Worm (Caenorhabditis elegans) whole organism, L1 larva: ENCODE data around the gene fmo-3.

Source experiments
- C04F5.9 ChIP-seq: sonication (generic microtip); optimal IDR thresholded peaks from 2 replicates; lab custom pipeline; 2016; ENCODE audit warnings: missing genetic modification characterization, missing compliant biosample characterization
- C16A3.4 ChIP-seq: fragments of 150-350 bp; optimal IDR thresholded peaks from 2 replicates; lab custom pipeline; 2014; ENCODE audit warnings: missing biosample characterization, missing genetic modification characterization
- C34B4.2 ChIP-seq: sonication (generic microtip); optimal IDR thresholded peaks from 2 replicates; lab custom pipeline; 2017; ENCODE audit warnings: mild to moderate bottlenecking, missing genetic modification characterization, missing compliant biosample characterization
- F16B12.6 ChIP-seq: fragments of 150-350 bp; optimal IDR thresholded peaks from 2 replicates; lab custom pipeline; 2014; ENCODE audit warnings: missing biosample characterization, missing genetic modification characterization
- Y116A8C.19 ChIP-seq: sonication (generic microtip); optimal IDR thresholded peaks from 2 replicates; lab custom pipeline; 2016; ENCODE audit warnings: missing compliant biosample characterization, missing genetic modification characterization, borderline replicate concordance
- alr-1 ChIP-seq: fragments of 200-800 bp; sonication (Bioruptor generic); optimal IDR thresholded peaks from 2 replicates; lab custom pipeline; 2018; ENCODE audit warnings: borderline replicate concordance, mild to moderate bottlenecking, missing genetic modification characterization, missing compliant biosample characterization
- ces-1 ChIP-seq: fragments of 150-350 bp; optimal IDR thresholded peaks from 2 replicates; lab custom pipeline; 2014; ENCODE audit warnings: missing biosample characterization, missing genetic modification reagents, missing genetic modification characterization
- dpl-1 ChIP-seq, 3 experiments: fragments of 150-350 bp in 2 of 3; sonication (generic microtip) in 1 of 3; optimal IDR thresholded peaks; 2 replicates each; lab custom pipeline; 2014 to 2017; ENCODE audit warnings: missing biosample characterization in 3 of 3, missing genetic modification characterization in 3 of 3, missing genetic modification reagents in 3 of 3
- dsc-1 ChIP-seq: sonication (generic microtip); optimal IDR thresholded peaks from 2 replicates; lab custom pipeline; 2016; ENCODE audit warnings: mild to moderate bottlenecking, missing genetic modification characterization, missing compliant biosample characterization
- efl-1 ChIP-seq, 4 experiments: fragments of 150-350 bp; optimal IDR thresholded peaks in 3 of 4; peaks in 1 of 4; 1 replicate in 1 of 4; 2 replicates in 3 of 4; lab custom pipeline; 2014; ENCODE audit warnings: missing biosample characterization in 2 of 4, missing genetic modification characterization in 2 of 4, missing genetic modification reagents in 2 of 4
- fkh-8 ChIP-seq: sonication (generic microtip); optimal IDR thresholded peaks from 2 replicates; lab custom pipeline; 2016; ENCODE audit warnings: mild to moderate bottlenecking, missing genetic modification characterization, missing compliant biosample characterization
- fos-1 ChIP-seq: fragments of 150-350 bp; optimal IDR thresholded peaks from 2 replicates; lab custom pipeline; 2014; ENCODE audit warnings: missing biosample characterization, missing genetic modification characterization
- grh-1 ChIP-seq: fragments of 200-800 bp; sonication (Bioruptor generic); IDR thresholded peaks from 2 replicates; pipeline ENCODE4 v1.3.6; 2022; ENCODE audit warnings: missing genetic modification reagents, missing genetic modification characterization, missing compliant biosample characterization
- hpl-2 ChIP-seq: fragments of 150-350 bp; optimal IDR thresholded peaks from 2 replicates; lab custom pipeline; 2014; ENCODE audit warnings: missing biosample characterization, missing genetic modification reagents, missing genetic modification characterization
- irx-1 ChIP-seq: sonication (generic microtip); optimal IDR thresholded peaks from 2 replicates; lab custom pipeline; 2016; ENCODE audit warnings: missing genetic modification characterization, missing compliant biosample characterization
- jun-1 ChIP-seq: fragments of 150-350 bp; optimal IDR thresholded peaks from 2 replicates; lab custom pipeline; 2014; ENCODE audit warnings: missing biosample characterization, missing genetic modification reagents, missing genetic modification characterization
- lin-15B ChIP-seq: fragments of 150-350 bp; sonication (generic microtip); optimal IDR thresholded peaks from 3 replicates; lab custom pipeline; 2014; ENCODE audit warnings: missing biosample characterization, missing genetic modification characterization
- lin-35 ChIP-seq, 2 experiments: fragments of 150-350 bp; optimal IDR thresholded peaks; 2 replicates each; lab custom pipeline; 2014; ENCODE audit warnings: missing biosample characterization in 2 of 2, missing genetic modification characterization in 2 of 2, missing genetic modification reagents in 2 of 2
- lin-39 ChIP-seq: fragments of 150-350 bp; optimal IDR thresholded peaks from 2 replicates; lab custom pipeline; 2014; ENCODE audit warnings: missing biosample characterization, missing genetic modification reagents, missing genetic modification characterization
- lir-3 ChIP-seq: sonication (generic microtip); optimal IDR thresholded peaks from 2 replicates; lab custom pipeline; 2016; ENCODE audit warnings: mild to moderate bottlenecking, missing genetic modification characterization, moderate library complexity, missing compliant biosample characterization; ENCODE audit not compliant: poor library complexity
- mdl-1 ChIP-seq, 2 experiments: fragments of 150-350 bp; optimal IDR thresholded peaks; 2 replicates each; lab custom pipeline; 2014 to 2017; ENCODE audit warnings: missing biosample characterization in 2 of 2, missing genetic modification characterization in 2 of 2, inconsistent platforms in 1 of 2
- mep-1 ChIP-seq: fragments of 150-350 bp; optimal IDR thresholded peaks from 2 replicates; lab custom pipeline; 2014; ENCODE audit warnings: missing biosample characterization, missing genetic modification characterization
- nhr-19 ChIP-seq: fragments of 200-800 bp; sonication (Bioruptor generic); conservative IDR thresholded peaks from 2 replicates; pipeline ENCODE4 v1.3.6; 2022; ENCODE audit warnings: missing genetic modification characterization, missing compliant biosample characterization
- nhr-20 ChIP-seq: sonication (generic microtip); optimal IDR thresholded peaks from 2 replicates; lab custom pipeline; 2016; ENCODE audit warnings: mild to moderate bottlenecking, missing genetic modification characterization, missing compliant biosample characterization
- nhr-71 ChIP-seq: sonication (generic microtip); optimal IDR thresholded peaks from 2 replicates; lab custom pipeline; 2016; ENCODE audit warnings: mild to moderate bottlenecking, missing genetic modification characterization, moderate library complexity, missing compliant biosample characterization
- nhr-77 ChIP-seq: fragments of 150-350 bp; optimal IDR thresholded peaks from 2 replicates; lab custom pipeline; 2014; ENCODE audit warnings: missing biosample characterization, missing genetic modification characterization
- snu-23 ChIP-seq: sonication (generic microtip); optimal IDR thresholded peaks from 2 replicates; lab custom pipeline; 2016; ENCODE audit warnings: missing genetic modification characterization, missing compliant biosample characterization
- sox-4 ChIP-seq: sonication (generic microtip); optimal IDR thresholded peaks from 2 replicates; lab custom pipeline; 2016; ENCODE audit warnings: missing genetic modification characterization, missing compliant biosample characterization
- sptf-1 ChIP-seq: fragments of 150-350 bp; optimal IDR thresholded peaks from 2 replicates; lab custom pipeline; 2014; ENCODE audit warnings: missing biosample characterization, missing genetic modification characterization
- sup-37 ChIP-seq: fragments of 200-800 bp; sonication (Bioruptor generic); optimal IDR thresholded peaks from 2 replicates; lab custom pipeline; 2018; ENCODE audit warnings: mild to moderate bottlenecking, missing genetic modification characterization, missing compliant biosample characterization
- swsn-7 ChIP-seq: sonication (generic microtip); optimal IDR thresholded peaks from 2 replicates; lab custom pipeline; 2016; ENCODE audit warnings: missing genetic modification characterization, missing compliant biosample characterization
- tlp-1 ChIP-seq: fragments of 150-350 bp; optimal IDR thresholded peaks from 2 replicates; lab custom pipeline; 2014; ENCODE audit warnings: missing biosample characterization, missing genetic modification characterization
- unc-62 ChIP-seq: fragments of 150-350 bp; optimal IDR thresholded peaks from 2 replicates; lab custom pipeline; 2014; ENCODE audit warnings: missing biosample characterization, missing genetic modification reagents, missing genetic modification characterization
- vab-15 ChIP-seq: sonication (generic microtip); optimal IDR thresholded peaks from 2 replicates; lab custom pipeline; 2017; ENCODE audit warnings: missing genotype, mild to moderate bottlenecking, missing genetic modification characterization, missing compliant biosample characterization
- xbp-1 ChIP-seq: sonication (generic microtip); optimal IDR thresholded peaks from 2 replicates; lab custom pipeline; 2016; ENCODE audit warnings: missing genetic modification characterization, missing compliant biosample characterization
- zag-1 ChIP-seq: fragments of 150-350 bp; optimal IDR thresholded peaks from 2 replicates; lab custom pipeline; 2014; ENCODE audit warnings: missing biosample characterization, missing genetic modification characterization
- ztf-4 ChIP-seq: fragments of 150-350 bp; optimal IDR thresholded peaks from 2 replicates; lab custom pipeline; 2014; ENCODE audit warnings: missing biosample characterization, missing genetic modification characterization

Gene fmo-3

DNA sequence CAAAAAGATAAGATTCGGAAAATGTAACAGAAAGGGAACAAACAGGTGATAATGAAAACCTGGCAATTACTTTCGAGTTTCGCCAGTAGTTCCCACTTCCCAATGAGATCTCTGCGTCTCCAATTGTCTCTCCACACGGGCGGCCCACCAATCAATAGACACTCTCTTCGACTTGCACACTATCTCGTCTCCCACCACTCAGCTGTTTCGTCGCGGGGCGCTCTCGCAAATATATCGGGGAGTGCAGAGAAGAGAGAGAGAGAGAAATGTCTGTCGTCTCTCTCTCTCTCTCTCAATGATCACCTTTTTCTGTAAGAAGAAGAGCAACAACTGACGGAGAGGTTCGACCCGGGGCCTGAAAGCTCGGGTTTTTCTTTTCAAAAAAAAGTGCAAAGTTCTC is 25.7 kb downstream of the fmo-3 start (continued):
- TF ChIP-seq Y116A8C.19 (tag; lab: Kevin White, UChicago) (no peak), tlp-1 (tag; lab: Kevin White, UChicago) (no peak), grh-1 (GFP tag; lab: Robert Waterston, UW) (peak; percentile 76), jun-1 (tag; lab: Kevin White, UChicago) (peak; percentile 80), mep-1 (tag; lab: Kevin White, UChicago) (peak; percentile 81), vab-15 (no peak), nhr-71 (tag; lab: Kevin White, UChicago) (peak; percentile 97), dpl-1 (GFP tag; optimal IDR thresholded peaks at IDR 0.05; lab: Kevin White, UChicago) (peak; percentile 61 to 63 (median 61)), nhr-77 (tag; lab: Kevin White, UChicago) (peak; percentile 57), ztf-4 (peak; percentile 82), dsc-1 (tag; lab: Kevin White, UChicago) (peak; percentile 84), lir-3 (peak; percentile 59), F16B12.6 (tag; lab: Kevin White, UChicago) (peak; percentile 11), alr-1 (tag; lab: Kevin White, UChicago) (no peak), lin-39 (tag; lab: Kevin White, UChicago) (peak; percentile 70), zag-1 (tag; lab: Kevin White, UChicago) (peak; percentile 18), C16A3.4 (tag; lab: Kevin White, UChicago) (peak; percentile 68), lin-35 (GFP tag; optimal IDR thresholded peaks at IDR 0.05; lab: Kevin White, UChicago) (peak; percentile 76 to 78), hpl-2 (GFP tag; lab: Kevin White, UChicago) (no peak), sup-37 (GFP tag; lab: Kevin White, UChicago) (peak; percentile 37), snu-23 (GFP tag; lab: Kevin White, UChicago) (peak; percentile 95), xbp-1 (tag; lab: Kevin White, UChicago) (peak; percentile 73), sox-4 (no peak), sptf-1 (no peak), nhr-19 (GFP tag; lab: Robert Waterston, UW) (peak; percentile 93), nhr-20 (tag; lab: Kevin White, UChicago) (peak; percentile 95), C04F5.9 (tag; lab: Kevin White, UChicago) (peak; percentile 9), unc-62 (GFP tag; lab: Kevin White, UChicago) (no peak), mdl-1 (tag; optimal IDR thresholded peaks at IDR 0.05; lab: Kevin White, UChicago) (peak in 1 of 2 experiments; percentile 84), fkh-8 (tag; lab: Kevin White, UChicago) (peak; percentile 88), swsn-7 (tag; lab: Kevin White, UChicago) (peak; percentile 91), irx-1 (tag; lab: Kevin White, UChicago) (peak; percentile 54), lin-15B (tag; lab: Kevin White, UChicago) (peak; percentile 38)

DNA sequence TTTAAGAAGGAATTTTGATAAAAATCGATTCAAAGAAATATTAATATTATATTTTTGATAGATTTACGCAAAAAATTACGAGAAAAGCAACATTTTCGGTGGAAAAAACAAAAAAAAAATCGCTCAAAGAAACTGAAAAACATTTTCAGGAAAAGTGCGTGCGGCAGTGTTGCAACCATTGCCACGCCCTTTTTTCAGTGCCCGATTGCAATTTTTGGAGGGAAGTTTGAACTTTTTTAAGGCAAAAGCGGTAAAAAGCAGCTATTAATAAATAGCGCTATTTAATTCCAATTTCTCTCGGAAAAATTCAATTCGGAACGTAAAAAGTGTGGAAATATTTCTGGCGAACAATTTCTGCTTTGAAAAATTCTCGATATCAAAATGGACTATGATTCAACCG is 26.6 kb downstream of the fmo-3 start:
- TF ChIP-seq xbp-1 (tag; lab: Kevin White, UChicago), result no peak
- peak; percentile 3 to 27 for TF ChIP-seq lin-35 (GFP tag; optimal IDR thresholded peaks at IDR 0.05; lab: Kevin White, UChicago)
- TF ChIP-seq dpl-1 (GFP tag; optimal IDR thresholded peaks at IDR 0.05; lab: Kevin White, UChicago), result peak in 2 of 3 experiments; percentile 36 to 66
- no peak for TF ChIP-seq ztf-4
- peak; percentile 33 to 37 for TF ChIP-seq efl-1 (optimal IDR thresholded peaks at IDR 0.05; lab: Kevin White, UChicago)
- TF ChIP-seq efl-1 (GFP tag; optimal IDR thresholded peaks at IDR 0.05 in 1 of 2; lab: Kevin White, UChicago), result peak; percentile 72 to 88
- TF ChIP-seq, all 84 proteins: peak for 3

DNA sequence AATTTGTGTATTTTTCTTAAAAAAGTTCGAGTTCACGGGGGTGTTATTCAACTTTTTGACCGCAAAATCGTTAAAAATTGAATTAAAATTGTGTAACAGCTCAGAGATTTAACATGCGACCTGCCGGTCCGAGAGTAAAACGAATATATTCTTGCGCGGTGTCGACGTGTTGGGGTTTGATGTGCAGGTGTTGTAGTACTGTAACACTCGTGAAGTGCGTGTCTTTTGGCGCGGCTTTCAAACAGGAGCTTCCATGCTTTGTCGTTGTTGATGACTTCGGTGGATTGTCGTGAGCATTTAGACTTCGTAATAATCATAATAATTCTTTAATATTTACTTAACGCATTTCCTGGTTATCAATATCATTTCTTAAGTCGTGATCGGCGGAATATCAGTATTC is 36.0 kb downstream of the fmo-3 start, which contains the start of gene tat-3:
TSS of gene tat-3 (minus strand) at position 196 of the 400 bp plus-strand sequence.
- TF ChIP-seq ces-1 (GFP tag; lab: Kevin White, UChicago) (no peak), C34B4.2 (no peak), fos-1 (tag; lab: Kevin White, UChicago) (no peak)
